Worm (Caenorhabditis elegans) whole organism, L4 larva: ENCODE results near the gene R02F2.8.

Experiments
- aly-2 ChIP-seq: sonication (generic microtip); optimal IDR thresholded peaks from 2 replicates; lab custom pipeline; 2018; ENCODE audit warnings: missing biosample characterization, missing genetic modification characterization
- attf-4 ChIP-seq: sonication (generic microtip); optimal IDR thresholded peaks from 3 replicates; lab custom pipeline; 2017; ENCODE audit warnings: missing biosample characterization, missing genetic modification characterization
- ceh-20 ChIP-seq: fragments of 200-800 bp; sonication (Bioruptor generic); IDR thresholded peaks from 2 replicates; pipeline ENCODE4 v1.3.6; 2022; ENCODE audit warnings: missing genetic modification reagents, missing genetic modification characterization, missing compliant biosample characterization
- ceh-82 ChIP-seq: sonication (generic microtip); optimal IDR thresholded peaks from 2 replicates; lab custom pipeline; 2017; ENCODE audit warnings: missing biosample characterization, missing genetic modification characterization
- mxl-3 ChIP-seq: fragments of 200-800 bp; sonication (Bioruptor generic); optimal IDR thresholded peaks from 2 replicates; lab custom pipeline; 2018; ENCODE audit warnings: mild to moderate bottlenecking, missing genetic modification characterization, missing compliant biosample characterization
- nhr-111 ChIP-seq: fragments of 200-800 bp; sonication (Bioruptor generic); optimal IDR thresholded peaks from 2 replicates; lab custom pipeline; 2018; ENCODE audit warnings: mild to moderate bottlenecking, missing genetic modification characterization, missing compliant biosample characterization
- nhr-6 ChIP-seq: fragments of 150-350 bp; optimal IDR thresholded peaks from 2 replicates; lab custom pipeline; 2014; ENCODE audit warnings: missing biosample characterization, missing genetic modification characterization

DNA sequence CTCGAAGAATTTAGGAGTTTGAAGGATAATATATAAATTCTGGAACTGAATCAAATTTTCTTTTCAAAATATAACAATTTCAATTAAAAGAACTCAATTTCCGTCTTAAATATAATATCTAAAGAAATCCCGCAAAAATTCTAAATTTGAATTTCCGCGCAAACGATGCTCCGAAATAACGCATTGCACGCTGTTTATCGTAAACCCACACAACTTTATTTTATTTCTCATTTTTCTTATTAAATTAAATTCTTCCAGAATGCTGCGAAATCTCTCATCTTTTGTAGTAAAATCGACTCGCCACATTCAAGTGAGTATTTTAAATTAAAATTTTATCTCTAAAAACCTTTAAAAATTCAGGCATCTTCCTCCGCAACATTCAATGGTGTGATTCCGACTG lies 3.9 kb upstream of the R02F2.8 start, which contains the start of gene R02F2.9:
- TF ChIP-seq nhr-6 (tag; lab: Kevin White, UChicago), result no peak
- no peak for TF ChIP-seq mxl-3 (GFP tag; lab: Kevin White, UChicago)
- no peak for TF ChIP-seq ceh-82 (tag; lab: Kevin White, UChicago)
- TF ChIP-seq aly-2 (tag; lab: Kevin White, UChicago), result no peak
- TF ChIP-seq ceh-20 (GFP tag; lab: Robert Waterston, UW), result no peak
- TF ChIP-seq nhr-111 (GFP tag; lab: Kevin White, UChicago), result no peak
- TF ChIP-seq attf-4 (tag; lab: Kevin White, UChicago), result no peak
